Fruit fly (Drosophila melanogaster) whole organism, wandering third instar larva: Measurements from ENCODE around the gene CG10479.
A peak's percentile ranks its signal among the peaks of the same experiment; 100 is the strongest.

Source experiments
- h ChIP-seq: fragments of 200-800 bp; sonication (Bioruptor generic); optimal IDR thresholded peaks from 3 replicates; lab custom pipeline; 2016; ENCODE audit warnings: missing biosample characterization, mild to moderate bottlenecking, missing genetic modification characterization
- lola ChIP-seq: fragments of >200 bp; optimal IDR thresholded peaks from 2 replicates; lab custom pipeline; 2017; ENCODE audit warnings: missing biosample characterization, missing genetic modification characterization
- pan ChIP-seq: fragments of >200 bp; optimal IDR thresholded peaks from 2 replicates; lab custom pipeline; 2017

- TF ChIP-seq pan (lab: Kevin White, UChicago) (no peak), h (GFP tag; lab: Kevin White, UChicago) (peak; percentile 32), lola (GFP tag; lab: Kevin White, UChicago) (no peak)
Measured at dm6 chr3L:5976121-5976906, 507 bp upstream of the CG10479 start.
